Fruit fly (Drosophila melanogaster) S2 (cell line): Measurements from ENCODE around the gene org-1.

ENCODE experiments used
- CG8478 ChIP-seq: fragments of >200 bp; optimal IDR thresholded peaks from 2 replicates; lab custom pipeline; 2018
- CTCF ChIP-seq, 2 experiments: fragments of >200 bp; optimal IDR thresholded peaks; 2 replicates each; lab custom pipeline; 2018

dm6 chrX:8414351-8414750 is 40.5 kb downstream of the org-1 start:
- TF ChIP-seq CG8478 (lab: Kevin White, UChicago) (no peak), CTCF (optimal IDR thresholded peaks at IDR 0.05; lab: Kevin White, UChicago) (no peak)
